Worm (Caenorhabditis elegans): ENCODE measurements around the gene srz-97.
A peak's percentile ranks its signal among the peaks of the same experiment; 100 is the strongest.

srz-97 gene

DNA sequence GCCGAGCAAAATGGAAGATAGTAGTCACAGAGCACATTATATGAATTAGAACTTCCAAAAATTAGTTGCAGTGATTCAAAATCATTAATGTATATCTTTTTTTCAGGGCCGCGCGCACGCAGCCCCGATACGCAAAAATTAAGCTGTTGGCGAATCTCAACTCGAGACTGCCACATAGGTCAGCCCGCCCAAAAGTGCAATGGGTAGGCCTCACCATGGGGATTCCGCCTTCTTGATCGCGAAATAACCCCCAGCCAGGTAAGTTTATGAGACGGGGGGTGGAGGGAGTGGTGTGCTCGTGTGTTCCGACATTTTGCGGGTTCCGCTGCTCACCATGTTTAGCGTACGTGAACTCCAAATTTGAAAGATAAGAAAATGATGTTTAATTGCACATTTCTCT is 5.0 kb downstream of the srz-97 start, which contains the start of gene F08H9.3 (continued):
- peak; percentile 10 for TF ChIP-seq efl-1 (GFP tag; optimal IDR thresholded peaks at IDR 0.05)
- 0 out of 2 replicates have a peak, but pooled peaks have one; percentile 63 for TF ChIP-seq egl-44 (GFP tag; IDR thresholded peaks at IDR 0.05)
- peak; percentile 9 for TF ChIP-seq dpff-1 (tag; optimal IDR thresholded peaks at IDR 0.05)
- TF ChIP-seq him-1 (tag; optimal IDR thresholded peaks at IDR 0.05): peak; percentile 90
- TF ChIP-seq snpc-3.4 (tag; optimal IDR thresholded peaks at IDR 0.05): peak; percentile 85
- peak; percentile 57; the same call in 1 of the 2 replicates for TF ChIP-seq hsf-1 (GFP tag; IDR thresholded peaks at IDR 0.05)
- TF ChIP-seq lin-26 (GFP tag; IDR thresholded peaks at IDR 0.05): peak; percentile 69; the same call in 1 of the 2 replicates
- TF ChIP-seq madf-6 (GFP tag; IDR thresholded peaks at IDR 0.05): peak; percentile 77
- peak; percentile 6 for TF ChIP-seq tlf-1 (GFP tag; optimal IDR thresholded peaks at IDR 0.05)
- TF ChIP-seq F33H1.4 (GFP tag; IDR thresholded peaks at IDR 0.05): peak; percentile 51
- peak; percentile 22 for TF ChIP-seq xnd-1 (tag; optimal IDR thresholded peaks at IDR 0.05)
- peak; percentile 95 for TF ChIP-seq hmg-1.2 (GFP tag; IDR thresholded peaks at IDR 0.05)
- peak; percentile 88 for TF ChIP-seq attf-6 (GFP tag; IDR thresholded peaks at IDR 0.05)
- TF ChIP-seq tbp1 (GFP tag; optimal IDR thresholded peaks at IDR 0.05): peak; percentile 69
- peak; percentile 82 for TF ChIP-seq D2030.7 (GFP tag; IDR thresholded peaks at IDR 0.05)
- peak; percentile 51; the same call in 1 of the 2 replicates for TF ChIP-seq zfh-2 (GFP tag; conservative IDR thresholded peaks at IDR 0.05)
- TF ChIP-seq F23B12.7 (tag; optimal IDR thresholded peaks at IDR 0.05; ENCODE audit: insufficient read depth): peak; percentile 68
- peak; percentile 74 for TF ChIP-seq mcd-1 (GFP tag; IDR thresholded peaks at IDR 0.05)
- TF ChIP-seq ztf-18 (tag; optimal IDR thresholded peaks at IDR 0.05): peak; percentile 2
- peak; percentile 63 for TF ChIP-seq ceh-100 (GFP tag; IDR thresholded peaks at IDR 0.05)
- TF ChIP-seq ekl-4 (GFP tag; IDR thresholded peaks at IDR 0.05): peak; percentile 75; the same call in 1 of the 2 replicates

DNA sequence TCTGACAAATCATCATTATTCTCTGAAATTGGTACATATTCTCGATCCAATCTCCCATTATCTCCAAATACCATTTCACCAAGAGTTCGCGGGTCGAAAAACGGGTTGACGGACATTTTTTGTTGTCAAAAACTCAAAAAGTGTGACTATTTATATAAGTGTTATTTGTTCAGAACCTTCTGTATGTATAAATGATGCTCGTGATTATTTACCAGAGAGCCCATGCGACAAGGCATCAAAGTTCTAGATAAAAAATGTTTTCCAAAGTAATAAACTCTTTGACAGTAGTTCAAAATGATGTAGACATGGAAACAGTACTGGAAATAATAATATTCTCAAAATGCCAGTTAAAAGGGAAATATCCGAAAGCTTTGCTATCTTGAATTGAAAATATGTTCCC is 5.4 kb downstream of the srz-97 start:
- TF ChIP-seq F22D6.2 (tag; optimal IDR thresholded peaks at IDR 0.05) (no peak), hsf-1 (GFP tag; IDR thresholded peaks at IDR 0.05) (no peak), aptf-2 (GFP tag; conservative IDR thresholded peaks at IDR 0.05) (no peak), madf-6 (GFP tag; IDR thresholded peaks at IDR 0.05) (no peak), ztf-28 (GFP tag; IDR thresholded peaks at IDR 0.05) (no peak), F10E7.11 (tag; optimal IDR thresholded peaks at IDR 0.05) (no peak), T07F8.4 (tag; optimal IDR thresholded peaks at IDR 0.05) (no peak), B0035.1 (tag; optimal IDR thresholded peaks at IDR 0.05) (no peak)

DNA sequence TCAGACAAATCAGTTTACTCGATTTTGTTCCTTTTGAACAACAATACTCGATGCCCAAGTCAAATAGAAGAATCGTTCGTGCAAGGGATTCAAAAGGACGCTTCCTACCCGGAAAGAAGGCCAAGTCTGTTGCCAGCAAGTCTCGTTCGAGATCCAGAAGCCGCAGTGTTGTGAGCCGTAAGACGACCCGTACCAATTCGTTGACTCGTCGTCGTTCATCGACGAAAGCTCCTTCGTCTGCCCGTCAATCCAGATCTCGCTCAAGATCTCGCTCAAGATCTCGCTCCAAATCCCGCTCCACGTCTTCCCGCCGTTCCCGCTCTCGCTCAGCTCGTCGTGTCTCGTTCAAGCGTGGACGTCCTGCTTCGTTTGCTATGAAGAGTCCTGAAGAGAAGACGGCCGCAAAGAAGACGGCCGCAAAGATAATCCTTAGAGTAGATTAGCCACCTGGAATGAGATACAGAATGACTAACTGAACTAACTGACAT is 7.4 kb downstream of the srz-97 start, which contains the start of gene F08H9.2:
Gene F08H9.2 (plus strand): TSS at position 51 of the 488 bp plus-strand sequence.
- TF ChIP-seq ceh-100 (GFP tag; IDR thresholded peaks at IDR 0.05): no peak
- no peak for TF ChIP-seq lin-26 (GFP tag; IDR thresholded peaks at IDR 0.05)
- TF ChIP-seq nfyb-1 (GFP tag; IDR thresholded peaks at IDR 0.05): 0 out of 2 replicates have a peak, but pooled peaks have one; percentile 15
- peak; percentile 76 for TF ChIP-seq zfh-2 (GFP tag; conservative IDR thresholded peaks at IDR 0.05)
- no peak for TF ChIP-seq egrh-3 (GFP tag; IDR thresholded peaks at IDR 0.05)
- no peak for TF ChIP-seq hrde-1 (tag; optimal IDR thresholded peaks at IDR 0.05; ENCODE audit: borderline replicate concordance)
- no peak for TF ChIP-seq K11D2.4 (GFP tag; IDR thresholded peaks at IDR 0.05)
- TF ChIP-seq nfya-2 (GFP tag; IDR thresholded peaks at IDR 0.05): no peak
- no peak for TF ChIP-seq bed-1 (GFP tag; IDR thresholded peaks at IDR 0.05)
- no peak for TF ChIP-seq rcor-1 (GFP tag; IDR thresholded peaks at IDR 0.05)
- no peak for TF ChIP-seq ztf-6 (GFP tag; IDR thresholded peaks at IDR 0.05)
